Fruit fly (Drosophila melanogaster): ENCODE data around the gene Dys.

- TF ChIP-seq CG8159 (tag; optimal IDR thresholded peaks at IDR 0.05) (no peak), CG14655 (GFP tag; optimal IDR thresholded peaks at IDR 0.05) (no peak), CG10348 (GFP tag; IDR thresholded peaks at IDR 0.05) (no peak), gl (tag; optimal IDR thresholded peaks at IDR 0.05) (no peak), CG9948 (tag; optimal IDR thresholded peaks at IDR 0.05) (no peak), Pif1A (GFP tag; optimal IDR thresholded peaks at IDR 0.05) (no peak), fd96Ca (GFP tag; IDR thresholded peaks at IDR 0.05) (no peak), CG12605 (GFP tag; IDR thresholded peaks at IDR 0.05) (no peak), Ets98B (GFP tag; IDR thresholded peaks at IDR 0.05) (no peak)
Measured at dm6 chr3R:19586319-19586718, 125.4 kb downstream of the Dys start.

Measured in whole organism, pupa.